Fruit fly (Drosophila melanogaster): ENCODE measurements around the gene mRpL20.

dm6 chr3L:13040849-13041248 is 23.2 kb upstream of the mRpL20 start:
- TF ChIP-seq ttk (optimal IDR thresholded peaks at IDR 0.05) (no peak), psq (optimal IDR thresholded peaks at IDR 0.05) (no peak), Sin3A (optimal IDR thresholded peaks at IDR 0.05) (no peak), insv (optimal IDR thresholded peaks at IDR 0.05) (no peak)
